Worm (Caenorhabditis elegans): ENCODE results near the gene srh-35.

srh-35 gene

ce11 chrV:468460-468859 lies 19.4 kb upstream of the srh-35 start, which contains the start of gene srbc-57:
Gene srbc-57, minus strand, starts transcription at chrV:468560.
- TF ChIP-seq dao-5 (tag; optimal IDR thresholded peaks at IDR 0.05), result no peak
- TF ChIP-seq him-1 (tag; optimal IDR thresholded peaks at IDR 0.05), result no peak
- no peak for TF ChIP-seq W03F9.2 (tag; optimal IDR thresholded peaks at IDR 0.05)

- no peak for TF ChIP-seq W03F9.2 (tag; optimal IDR thresholded peaks at IDR 0.05)
- TF ChIP-seq him-1 (tag; optimal IDR thresholded peaks at IDR 0.05), result no peak
- no peak for TF ChIP-seq dao-5 (tag; optimal IDR thresholded peaks at IDR 0.05)
These were observed 18.5 kb upstream of the srh-35 start for ce11 chrV:467507-467906.

- TF ChIP-seq dao-5 (tag; optimal IDR thresholded peaks at IDR 0.05), result no peak
- TF ChIP-seq W03F9.2 (tag; optimal IDR thresholded peaks at IDR 0.05), result no peak
- no peak for TF ChIP-seq him-1 (tag; optimal IDR thresholded peaks at IDR 0.05)
These were observed 16.3 kb upstream of the srh-35 start for ce11 chrV:465355-465754.

ce11 chrV:464800-465199 lies 15.8 kb upstream of the srh-35 start, which contains the start of gene nhr-201:
Gene nhr-201, plus strand, starts transcription at chrV:464828.
- TF ChIP-seq W03F9.2 (tag; optimal IDR thresholded peaks at IDR 0.05), result no peak
- no peak for TF ChIP-seq him-1 (tag; optimal IDR thresholded peaks at IDR 0.05)
- TF ChIP-seq dao-5 (tag; optimal IDR thresholded peaks at IDR 0.05), result no peak

- TF ChIP-seq W03F9.2 (tag; optimal IDR thresholded peaks at IDR 0.05) (no peak), dao-5 (tag; optimal IDR thresholded peaks at IDR 0.05) (no peak), him-1 (tag; optimal IDR thresholded peaks at IDR 0.05) (no peak)
These were observed 13.2 kb upstream of the srh-35 start, which contains the start of gene nhr-202 for ce11 chrV:462263-462662. Gene nhr-202, plus strand, starts transcription at chrV:462588.

- no peak for TF ChIP-seq W03F9.2 (tag; optimal IDR thresholded peaks at IDR 0.05)
- TF ChIP-seq him-1 (tag; optimal IDR thresholded peaks at IDR 0.05), result no peak
- no peak for TF ChIP-seq dao-5 (tag; optimal IDR thresholded peaks at IDR 0.05)
These were observed 10.4 kb upstream of the srh-35 start, which contains the start of gene nhr-203 for ce11 chrV:459464-459863. Gene nhr-203, plus strand, starts transcription at chrV:459795.

ce11 chrV:457839-458238 lies 8.8 kb upstream of the srh-35 start:
- no peak for TF ChIP-seq W03F9.2 (tag; optimal IDR thresholded peaks at IDR 0.05)
- no peak for TF ChIP-seq dao-5 (tag; optimal IDR thresholded peaks at IDR 0.05)

- no peak for TF ChIP-seq him-1 (tag; optimal IDR thresholded peaks at IDR 0.05)
These were observed 4.5 kb upstream of the srh-35 start, which contains the start of gene nhr-98 for ce11 chrV:453569-453968. Gene nhr-98, plus strand, starts transcription at chrV:453869.

ce11 chrV:450757-451501 lies 1.9 kb upstream of the srh-35 start, which contains the start of gene nhr-123:
Gene nhr-123, plus strand, starts transcription at chrV:451451.
- no peak for TF ChIP-seq dao-5 (tag; optimal IDR thresholded peaks at IDR 0.05)
- TF ChIP-seq him-1 (tag; optimal IDR thresholded peaks at IDR 0.05), result no peak

- TF ChIP-seq W03F9.2 (tag; optimal IDR thresholded peaks at IDR 0.05) (no peak), him-1 (tag; optimal IDR thresholded peaks at IDR 0.05) (no peak), dao-5 (tag; optimal IDR thresholded peaks at IDR 0.05) (no peak)
These were observed 655 bp upstream of the srh-35 start, which contains the start of gene M02H5.8 for ce11 chrV:449685-450084. Gene M02H5.8, plus strand, starts transcription at chrV:449981.

- no peak for TF ChIP-seq him-1 (tag; optimal IDR thresholded peaks at IDR 0.05)
- no peak for TF ChIP-seq dao-5 (tag; optimal IDR thresholded peaks at IDR 0.05)
- no peak for TF ChIP-seq W03F9.2 (tag; optimal IDR thresholded peaks at IDR 0.05)
These were observed 2.0 kb downstream of the srh-35 start for ce11 chrV:446988-447387.

- TF ChIP-seq W03F9.2 (tag; optimal IDR thresholded peaks at IDR 0.05) (no peak), him-1 (tag; optimal IDR thresholded peaks at IDR 0.05) (no peak), dao-5 (tag; optimal IDR thresholded peaks at IDR 0.05) (no peak)
These were observed 2.5 kb downstream of the srh-35 start, which contains the start of gene srh-34 for ce11 chrV:446574-446973. Gene srh-34, minus strand, starts transcription at chrV:446674.

ce11 chrV:443193-443592 lies 5.8 kb downstream of the srh-35 start, which contains the start of gene srh-33:
Gene srh-33, minus strand, starts transcription at chrV:443293.
- TF ChIP-seq W03F9.2 (tag; optimal IDR thresholded peaks at IDR 0.05) (no peak), him-1 (tag; optimal IDR thresholded peaks at IDR 0.05) (no peak), dao-5 (tag; optimal IDR thresholded peaks at IDR 0.05) (no peak)

- no peak for TF ChIP-seq dao-5 (tag; optimal IDR thresholded peaks at IDR 0.05)
- TF ChIP-seq W03F9.2 (tag; optimal IDR thresholded peaks at IDR 0.05), result no peak
- TF ChIP-seq him-1 (tag; optimal IDR thresholded peaks at IDR 0.05), result no peak
These were observed 8.1 kb downstream of the srh-35 start, which contains the start of gene B0554.7 for ce11 chrV:440923-441322. Gene B0554.7, minus strand, starts transcription at chrV:441023.

All from whole organism, L4/young adult.